Worm (Caenorhabditis elegans): ENCODE data around the gene lido-12.
"Not testable (repeated sequence)": the region's sequence is repeated elsewhere in the genome, so short reads cannot be mapped to it uniquely, and the experiment has no call there.

The lido-12 gene

ce11 chrII:3012133-3012532, 6.5 kb downstream of the lido-12 start, which contains the start of gene C41H7.9:
C41H7.9 (minus strand) TSS chrII:3012233.
- TF ChIP-seq him-1 (tag; optimal IDR thresholded peaks at IDR 0.05) (no peak), W03F9.2 (tag; optimal IDR thresholded peaks at IDR 0.05) (no peak), dao-5 (tag; optimal IDR thresholded peaks at IDR 0.05) (no peak)

ce11 chrII:3014196-3014849, 8.7 kb downstream of the lido-12 start, which contains the start of gene C41H7.2:
C41H7.2 (plus strand) TSS chrII:3014817.
- TF ChIP-seq dao-5 (tag; optimal IDR thresholded peaks at IDR 0.05) = no peak
- TF ChIP-seq W03F9.2 (tag; optimal IDR thresholded peaks at IDR 0.05) = no peak
- TF ChIP-seq him-1 (tag; optimal IDR thresholded peaks at IDR 0.05) = no peak

- no peak for TF ChIP-seq him-1 (tag; optimal IDR thresholded peaks at IDR 0.05)
- TF ChIP-seq dao-5 (tag; optimal IDR thresholded peaks at IDR 0.05) = no peak
- TF ChIP-seq W03F9.2 (tag; optimal IDR thresholded peaks at IDR 0.05) = no peak
Measured at ce11 chrII:3019807-3020206, 14.2 kb downstream of the lido-12 start, which contains the start of gene clec-3. clec-3 (minus strand) TSS chrII:3019907.

- TF ChIP-seq him-1 (tag; optimal IDR thresholded peaks at IDR 0.05) (no peak), dao-5 (tag; optimal IDR thresholded peaks at IDR 0.05) (no peak), W03F9.2 (tag; optimal IDR thresholded peaks at IDR 0.05) (no peak)
Measured at ce11 chrII:3020899-3021298, 15.3 kb downstream of the lido-12 start.

ce11 chrII:3023381-3023935, 17.9 kb downstream of the lido-12 start, which contains the start of gene clec-2:
clec-2 (minus strand) TSS chrII:3023431.
- TF ChIP-seq him-1 (tag; optimal IDR thresholded peaks at IDR 0.05) = no peak
- no peak for TF ChIP-seq dao-5 (tag; optimal IDR thresholded peaks at IDR 0.05)
- TF ChIP-seq W03F9.2 (tag; optimal IDR thresholded peaks at IDR 0.05) = no peak

ce11 chrII:3024655-3025054, 19.1 kb downstream of the lido-12 start:
- TF ChIP-seq dao-5 (tag; optimal IDR thresholded peaks at IDR 0.05) = no peak
- no peak for TF ChIP-seq him-1 (tag; optimal IDR thresholded peaks at IDR 0.05)
- no peak for TF ChIP-seq W03F9.2 (tag; optimal IDR thresholded peaks at IDR 0.05)

ce11 chrII:3028264-3028663, 22.7 kb downstream of the lido-12 start:
- no peak for TF ChIP-seq W03F9.2 (tag; optimal IDR thresholded peaks at IDR 0.05)
- no peak for TF ChIP-seq him-1 (tag; optimal IDR thresholded peaks at IDR 0.05)
- no peak for TF ChIP-seq dao-5 (tag; optimal IDR thresholded peaks at IDR 0.05)

ce11 chrII:3030416-3030815, 24.8 kb downstream of the lido-12 start:
- TF ChIP-seq dao-5 (tag; optimal IDR thresholded peaks at IDR 0.05) (no peak), W03F9.2 (tag; optimal IDR thresholded peaks at IDR 0.05) (no peak), him-1 (tag; optimal IDR thresholded peaks at IDR 0.05) (no peak)

- not testable (repeated sequence) for TF ChIP-seq W03F9.2, dao-5, him-1 (tag; optimal IDR thresholded peaks at IDR 0.05)
Measured at ce11 chrII:3032480-3032879, 26.9 kb downstream of the lido-12 start, which contains the start of gene B0454.6. B0454.6 (plus strand) TSS chrII:3032780.

- no peak for TF ChIP-seq dao-5 (tag; optimal IDR thresholded peaks at IDR 0.05)
- no peak for TF ChIP-seq him-1 (tag; optimal IDR thresholded peaks at IDR 0.05)
- TF ChIP-seq W03F9.2 (tag; optimal IDR thresholded peaks at IDR 0.05) = no peak
Measured at ce11 chrII:3034914-3035313, 29.3 kb downstream of the lido-12 start.

ce11 chrII:3036344-3036743, 30.7 kb downstream of the lido-12 start:
- TF ChIP-seq him-1 (tag; optimal IDR thresholded peaks at IDR 0.05) = no peak
- no peak for TF ChIP-seq W03F9.2 (tag; optimal IDR thresholded peaks at IDR 0.05)
- TF ChIP-seq dao-5 (tag; optimal IDR thresholded peaks at IDR 0.05) = no peak

ce11 chrII:3038453-3038909, 32.9 kb downstream of the lido-12 start, which contains the start of the genes B0454.26 and B0454.5:
B0454.26 (minus strand) TSS chrII:3038553.
B0454.5 (plus strand) TSS chrII:3038859.
- TF ChIP-seq dao-5 (tag; optimal IDR thresholded peaks at IDR 0.05) = no peak

- TF ChIP-seq him-1 (tag; optimal IDR thresholded peaks at IDR 0.05) (no peak), W03F9.2 (tag; optimal IDR thresholded peaks at IDR 0.05) (no peak), dao-5 (tag; optimal IDR thresholded peaks at IDR 0.05) (no peak)
Measured at ce11 chrII:3043358-3043757, 37.8 kb downstream of the lido-12 start, which contains the start of gene B0454.8. B0454.8 (minus strand) TSS chrII:3043458.

ce11 chrII:3044023-3044422, 38.4 kb downstream of the lido-12 start, which contains the start of gene sri-29:
sri-29 (plus strand) TSS chrII:3044323.
- no peak for TF ChIP-seq W03F9.2 (tag; optimal IDR thresholded peaks at IDR 0.05)
- no peak for TF ChIP-seq him-1 (tag; optimal IDR thresholded peaks at IDR 0.05)
- TF ChIP-seq dao-5 (tag; optimal IDR thresholded peaks at IDR 0.05) = no peak
